Worm (Caenorhabditis elegans): ENCODE data around the gene K07C11.7.

Gene K07C11.7

ce11 chrV:8183384-8183783 is 30.4 kb downstream of the K07C11.7 start, which contains the start of gene srp-8:
Gene srp-8, plus strand, starts transcription at chrV:8183684.
- no peak for TF ChIP-seq flt-1 (GFP tag; IDR thresholded peaks at IDR 0.05)
- TF ChIP-seq med-1 (GFP tag; optimal IDR thresholded peaks at IDR 0.05; ENCODE audit: insufficient read depth), result no peak
- TF ChIP-seq ztf-29 (GFP tag; IDR thresholded peaks at IDR 0.05), result no peak
- TF ChIP-seq T22C8.4 (GFP tag; IDR thresholded peaks at IDR 0.05), result no peak
- TF ChIP-seq tab-1 (GFP tag; IDR thresholded peaks at IDR 0.05), result no peak
- no peak for TF ChIP-seq cog-1 (tag; optimal IDR thresholded peaks at IDR 0.05)

ce11 chrV:8178914-8179542 is 34.7 kb downstream of the K07C11.7 start, which contains the start of gene srp-7:
Gene srp-7, plus strand, starts transcription at chrV:8179126.
- no peak for TF ChIP-seq ztf-29 (GFP tag; IDR thresholded peaks at IDR 0.05)
- TF ChIP-seq T22C8.4 (GFP tag; IDR thresholded peaks at IDR 0.05), result no peak
- TF ChIP-seq ztf-23 (GFP tag; IDR thresholded peaks at IDR 0.05), result no peak
- no peak for TF ChIP-seq ref-1 (GFP tag; conservative IDR thresholded peaks at IDR 0.05)
- no peak for TF ChIP-seq cog-1 (tag; optimal IDR thresholded peaks at IDR 0.05)
- TF ChIP-seq flt-1 (GFP tag; IDR thresholded peaks at IDR 0.05), result no peak
- no peak for TF ChIP-seq tab-1 (GFP tag; IDR thresholded peaks at IDR 0.05)
- TF ChIP-seq med-1 (GFP tag; optimal IDR thresholded peaks at IDR 0.05; ENCODE audit: insufficient read depth), result no peak
- TF ChIP-seq klf-2 (GFP tag; conservative IDR thresholded peaks at IDR 0.05), result no peak

- no peak for TF ChIP-seq tab-1 (GFP tag; IDR thresholded peaks at IDR 0.05)
- TF ChIP-seq ztf-23 (GFP tag; IDR thresholded peaks at IDR 0.05), result no peak
- TF ChIP-seq flt-1 (GFP tag; IDR thresholded peaks at IDR 0.05), result no peak
- no peak for TF ChIP-seq ztf-29 (GFP tag; IDR thresholded peaks at IDR 0.05)
- no peak for TF ChIP-seq med-1 (GFP tag; optimal IDR thresholded peaks at IDR 0.05; ENCODE audit: insufficient read depth)
- no peak for TF ChIP-seq T22C8.4 (GFP tag; IDR thresholded peaks at IDR 0.05)
- TF ChIP-seq ref-1 (GFP tag; conservative IDR thresholded peaks at IDR 0.05), result no peak
- TF ChIP-seq klf-2 (GFP tag; conservative IDR thresholded peaks at IDR 0.05), result no peak
- no peak for TF ChIP-seq cog-1 (tag; optimal IDR thresholded peaks at IDR 0.05)
These were observed 35.5 kb downstream of the K07C11.7 start for ce11 chrV:8178279-8178678.

ce11 chrV:8177349-8177748 is 36.4 kb downstream of the K07C11.7 start, which contains the start of gene F20D6.9:
Gene F20D6.9, minus strand, starts transcription at chrV:8177449.
- TF ChIP-seq ztf-29 (GFP tag; IDR thresholded peaks at IDR 0.05) (no peak), med-1 (GFP tag; optimal IDR thresholded peaks at IDR 0.05; ENCODE audit: insufficient read depth) (no peak), klf-2 (GFP tag; conservative IDR thresholded peaks at IDR 0.05) (no peak), ref-1 (GFP tag; conservative IDR thresholded peaks at IDR 0.05) (no peak), cog-1 (tag; optimal IDR thresholded peaks at IDR 0.05) (no peak), flt-1 (GFP tag; IDR thresholded peaks at IDR 0.05) (no peak), T22C8.4 (GFP tag; IDR thresholded peaks at IDR 0.05) (no peak), ztf-23 (GFP tag; IDR thresholded peaks at IDR 0.05) (no peak), tab-1 (GFP tag; IDR thresholded peaks at IDR 0.05) (no peak)

- TF ChIP-seq cog-1 (tag; optimal IDR thresholded peaks at IDR 0.05), result no peak
- no peak for TF ChIP-seq med-1 (GFP tag; optimal IDR thresholded peaks at IDR 0.05; ENCODE audit: insufficient read depth)
- no peak for TF ChIP-seq T22C8.4 (GFP tag; IDR thresholded peaks at IDR 0.05)
- TF ChIP-seq tab-1 (GFP tag; IDR thresholded peaks at IDR 0.05), result no peak
- no peak for TF ChIP-seq klf-2 (GFP tag; conservative IDR thresholded peaks at IDR 0.05)
These were observed 42.1 kb downstream of the K07C11.7 start for ce11 chrV:8171688-8172087.

- TF ChIP-seq flt-1 (GFP tag; IDR thresholded peaks at IDR 0.05), result no peak
- TF ChIP-seq tab-1 (GFP tag; IDR thresholded peaks at IDR 0.05), result no peak
- TF ChIP-seq T22C8.4 (GFP tag; IDR thresholded peaks at IDR 0.05), result no peak
- TF ChIP-seq ztf-29 (GFP tag; IDR thresholded peaks at IDR 0.05), result no peak
- TF ChIP-seq med-1 (GFP tag; optimal IDR thresholded peaks at IDR 0.05; ENCODE audit: insufficient read depth), result no peak
- no peak for TF ChIP-seq cog-1 (tag; optimal IDR thresholded peaks at IDR 0.05)
- no peak for TF ChIP-seq klf-2 (GFP tag; conservative IDR thresholded peaks at IDR 0.05)
- TF ChIP-seq ztf-23 (GFP tag; IDR thresholded peaks at IDR 0.05), result no peak
- TF ChIP-seq ref-1 (GFP tag; conservative IDR thresholded peaks at IDR 0.05), result no peak
These were observed 43.5 kb downstream of the K07C11.7 start for ce11 chrV:8170300-8170699.

- TF ChIP-seq flt-1 (GFP tag; IDR thresholded peaks at IDR 0.05) (no peak), klf-2 (GFP tag; conservative IDR thresholded peaks at IDR 0.05) (no peak), ztf-23 (GFP tag; IDR thresholded peaks at IDR 0.05) (no peak), T22C8.4 (GFP tag; IDR thresholded peaks at IDR 0.05) (no peak), ref-1 (GFP tag; conservative IDR thresholded peaks at IDR 0.05) (no peak), ztf-29 (GFP tag; IDR thresholded peaks at IDR 0.05) (no peak), tab-1 (GFP tag; IDR thresholded peaks at IDR 0.05) (no peak), cog-1 (tag; optimal IDR thresholded peaks at IDR 0.05) (no peak), med-1 (GFP tag; optimal IDR thresholded peaks at IDR 0.05; ENCODE audit: insufficient read depth) (no peak)
These were observed 44.6 kb downstream of the K07C11.7 start for ce11 chrV:8169150-8169549.

- TF ChIP-seq med-1 (GFP tag; optimal IDR thresholded peaks at IDR 0.05; ENCODE audit: insufficient read depth) (no peak), cog-1 (tag; optimal IDR thresholded peaks at IDR 0.05) (no peak), ref-1 (GFP tag; conservative IDR thresholded peaks at IDR 0.05) (no peak)
These were observed 45.4 kb downstream of the K07C11.7 start, which contains the start of gene F20D6.8 for ce11 chrV:8168219-8168962. Gene F20D6.8, minus strand, starts transcription at chrV:8168269.

ce11 chrV:8163199-8163598 is 50.6 kb downstream of the K07C11.7 start:
- no peak for TF ChIP-seq klf-2 (GFP tag; conservative IDR thresholded peaks at IDR 0.05)
- TF ChIP-seq ref-1 (GFP tag; conservative IDR thresholded peaks at IDR 0.05), result no peak
- no peak for TF ChIP-seq ztf-23 (GFP tag; IDR thresholded peaks at IDR 0.05)
- TF ChIP-seq T22C8.4 (GFP tag; IDR thresholded peaks at IDR 0.05), result no peak
- TF ChIP-seq ztf-29 (GFP tag; IDR thresholded peaks at IDR 0.05), result no peak
- TF ChIP-seq flt-1 (GFP tag; IDR thresholded peaks at IDR 0.05), result no peak
